Worm (Caenorhabditis elegans): Measurements from ENCODE around the gene srab-12.
A peak's percentile ranks its signal among the peaks of the same experiment; 100 is the strongest.

The srab-12 gene

ce11 chrV:17752340-17752739 lies 31.1 kb downstream of the srab-12 start:
- TF ChIP-seq egl-5 (tag; optimal IDR thresholded peaks at IDR 0.05) (no peak), elt-2 (tag; optimal IDR thresholded peaks at IDR 0.05) (peak; percentile 90), unc-62 (GFP tag; optimal IDR thresholded peaks at IDR 0.05) (no peak), jun-1 (tag; optimal IDR thresholded peaks at IDR 0.05) (no peak), ztf-11 (tag; optimal IDR thresholded peaks at IDR 0.05) (no peak), pha-4 (tag; optimal IDR thresholded peaks at IDR 0.05) (peak; percentile 46), nhr-76 (tag; optimal IDR thresholded peaks at IDR 0.05) (no peak), nhr-28 (tag; optimal IDR thresholded peaks at IDR 0.05) (no peak), ceh-28 (tag; optimal IDR thresholded peaks at IDR 0.05) (no peak), pqm-1 (tag; optimal IDR thresholded peaks at IDR 0.05) (peak; percentile 67)

- no peak for TF ChIP-seq fkh-2 (tag; optimal IDR thresholded peaks at IDR 0.05)
- TF ChIP-seq fkh-10 (GFP tag; optimal IDR thresholded peaks at IDR 0.05) = peak; percentile 79
Observed at ce11 chrV:17749181-17749580, 34.3 kb downstream of the srab-12 start, which contains the start of gene R12G8.1. R12G8.1 (minus strand) TSS chrV:17749243.

ce11 chrV:17746959-17747358 lies 36.5 kb downstream of the srab-12 start, which contains the start of gene twk-36:
twk-36 (minus strand) TSS chrV:17747059.
- TF ChIP-seq nhr-76 (tag; optimal IDR thresholded peaks at IDR 0.05) = no peak

- TF ChIP-seq ztf-4 (tag; optimal IDR thresholded peaks at IDR 0.05) (no peak), sea-2 (GFP tag; optimal IDR thresholded peaks at IDR 0.05) (no peak), egl-27 (tag; optimal IDR thresholded peaks at IDR 0.05) (no peak), mdl-1 (tag; optimal IDR thresholded peaks at IDR 0.05) (no peak), ceh-28 (tag; optimal IDR thresholded peaks at IDR 0.05) (no peak), eor-1 (tag; optimal IDR thresholded peaks at IDR 0.05) (no peak), snpc-4 (tag; optimal IDR thresholded peaks at IDR 0.05) (no peak), egl-5 (tag; optimal IDR thresholded peaks at IDR 0.05) (no peak), nhr-12 (tag; optimal IDR thresholded peaks at IDR 0.05) (no peak), nhr-67 (tag; optimal IDR thresholded peaks at IDR 0.05) (no peak), nhr-28 (tag; optimal IDR thresholded peaks at IDR 0.05) (no peak), lsy-12 (tag; optimal IDR thresholded peaks at IDR 0.05) (no peak), ceh-16 (tag; optimal IDR thresholded peaks at IDR 0.05) (no peak), ztf-11 (tag; optimal IDR thresholded peaks at IDR 0.05) (no peak), nhr-237 (tag; optimal IDR thresholded peaks at IDR 0.05) (no peak), elt-3 (tag; optimal IDR thresholded peaks at IDR 0.05) (no peak), pha-4 (tag; optimal IDR thresholded peaks at IDR 0.05) (no peak), skn-1 (tag; optimal IDR thresholded peaks at IDR 0.05) (no peak)
Observed at ce11 chrV:17743802-17744201, 39.6 kb downstream of the srab-12 start.

- TF ChIP-seq elt-1 (tag; optimal IDR thresholded peaks at IDR 0.05) (no peak), ZK546.5 (tag; optimal IDR thresholded peaks at IDR 0.05) (no peak), egl-5 (tag; optimal IDR thresholded peaks at IDR 0.05) (no peak), ceh-82 (tag; optimal IDR thresholded peaks at IDR 0.05) (no peak), nfya-1 (tag; optimal IDR thresholded peaks at IDR 0.05; ENCODE audit: insufficient read depth) (no peak), unc-62 (GFP tag; optimal IDR thresholded peaks at IDR 0.05) (no peak), nhr-28 (tag; optimal IDR thresholded peaks at IDR 0.05) (no peak), mml-1 (tag; optimal IDR thresholded peaks at IDR 0.05) (no peak), mdl-1 (tag; optimal IDR thresholded peaks at IDR 0.05) (no peak), daf-12 (tag; optimal IDR thresholded peaks at IDR 0.05) (no peak), ceh-16 (tag; optimal IDR thresholded peaks at IDR 0.05) (no peak)
Observed at ce11 chrV:17739801-17740200, 43.6 kb downstream of the srab-12 start, which contains the start of gene cutl-4. cutl-4 (minus strand) TSS chrV:17739901.

- TF ChIP-seq ceh-28 (tag; optimal IDR thresholded peaks at IDR 0.05) (no peak), R02D3.7 (tag; optimal IDR thresholded peaks at IDR 0.05) (no peak), ZK546.5 (tag; optimal IDR thresholded peaks at IDR 0.05) (no peak)
Observed at ce11 chrV:17732516-17732915, 50.9 kb downstream of the srab-12 start, which contains the start of gene twk-42. twk-42 (minus strand) TSS chrV:17732616.
